Worm (Caenorhabditis elegans): ENCODE results near the gene F31F4.1.

DNA sequence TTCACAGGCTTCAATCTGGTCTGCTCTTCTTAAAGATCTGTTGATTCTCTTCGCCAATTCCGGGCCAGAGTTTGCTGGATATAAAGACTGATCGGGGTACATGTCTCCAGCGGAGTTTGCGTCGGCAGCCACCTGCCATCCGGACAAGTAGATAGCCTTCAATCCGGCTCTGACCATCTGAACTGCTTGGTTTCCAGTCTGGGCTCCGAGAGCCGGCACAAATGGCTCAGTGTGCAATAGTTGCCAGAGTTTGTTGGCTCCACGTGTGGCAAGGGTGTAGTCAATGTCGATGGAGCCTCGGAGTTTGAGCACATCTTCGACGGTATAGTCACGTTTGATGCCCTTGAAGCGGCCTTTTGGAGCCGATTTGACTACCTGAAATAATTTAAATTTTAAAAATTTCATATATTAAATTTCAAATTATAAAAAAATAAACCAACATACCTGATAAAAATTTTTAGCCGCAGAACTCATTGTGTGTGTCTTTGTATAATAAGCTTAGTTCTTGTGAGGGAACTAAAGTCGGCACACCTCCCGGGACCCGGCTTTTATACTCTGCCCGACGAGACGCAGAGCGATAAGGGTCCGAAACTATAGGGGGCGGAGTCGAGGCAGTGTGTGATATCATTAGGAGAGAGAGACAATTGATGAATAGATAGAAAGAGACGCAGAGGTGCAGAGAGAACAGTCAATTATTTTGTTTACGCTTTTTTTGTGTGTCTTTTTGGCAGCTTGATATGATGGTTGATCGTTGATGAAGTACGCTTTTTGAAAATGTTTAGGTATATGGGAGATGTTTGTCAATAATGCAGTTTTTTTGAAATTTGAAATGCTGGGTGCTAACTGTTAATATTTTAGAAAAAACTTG is 43.9 kb downstream of the F31F4.1 start, which contains the start of the genes icl-1 and srh-2:
- no peak for TF ChIP-seq ceh-13 (GFP tag; optimal IDR thresholded peaks at IDR 0.05)
- TF ChIP-seq tbx-37 (GFP tag; conservative IDR thresholded peaks at IDR 0.05): no peak
- no peak for TF ChIP-seq ama-1 (optimal IDR thresholded peaks at IDR 0.05)
- no peak for TF ChIP-seq flt-1 (GFP tag; IDR thresholded peaks at IDR 0.05)
